Fruit fly (Drosophila melanogaster): Measurements from ENCODE around the gene CG16710.

CG16710 gene

dm6 chr3R:23674369-23674768 is 7.9 kb upstream of the CG16710 start (continued):
- no peak for TF ChIP-seq Blimp-1 (GFP tag; optimal IDR thresholded peaks at IDR 0.05)
- no peak for TF ChIP-seq CG7368 (GFP tag; optimal IDR thresholded peaks at IDR 0.05)
- peak; percentile 35 for TF ChIP-seq OdsH (GFP tag; optimal IDR thresholded peaks at IDR 0.05)
- TF ChIP-seq cyc (GFP tag; optimal IDR thresholded peaks at IDR 0.05): no peak
- TF ChIP-seq svp (GFP tag): peak; percentile 76
- no peak for TF ChIP-seq CG6808 (GFP tag; optimal IDR thresholded peaks at IDR 0.05)
- peak; percentile 35 for TF ChIP-seq pdm3 (GFP tag; optimal IDR thresholded peaks at IDR 0.05)
- TF ChIP-seq CG3919 (GFP tag; optimal IDR thresholded peaks at IDR 0.05): peak; percentile 1
- TF ChIP-seq CG11762 (GFP tag; optimal IDR thresholded peaks at IDR 0.05; ENCODE audit: insufficient read depth): no peak
- TF ChIP-seq CG8119 (GFP tag; IDR thresholded peaks at IDR 0.05): peak; percentile 37; the same call in 1 of the 3 replicates
- no peak for TF ChIP-seq ss (GFP tag; optimal IDR thresholded peaks at IDR 0.05)
- TF ChIP-seq dsx (GFP tag; optimal IDR thresholded peaks at IDR 0.05; ENCODE audit: poor library complexity, severe bottlenecking): no peak
- TF ChIP-seq CG4318 (GFP tag; optimal IDR thresholded peaks at IDR 0.05): no peak
- no peak for TF ChIP-seq CG1621 (tag; optimal IDR thresholded peaks at IDR 0.05)
- no peak for TF ChIP-seq CG10669 (GFP tag; optimal IDR thresholded peaks at IDR 0.05)
- peak; percentile 42 for TF ChIP-seq CG6792 (GFP tag; optimal IDR thresholded peaks at IDR 0.05)
- TF ChIP-seq Eip78C (GFP tag): peak; percentile 86
- peak; percentile 44 for TF ChIP-seq CG34406 (GFP tag; optimal IDR thresholded peaks at IDR 0.05)
- TF ChIP-seq CG31627 (GFP tag; optimal IDR thresholded peaks at IDR 0.05): peak; percentile 24

dm6 chr3R:23675646-23676045 is 6.7 kb upstream of the CG16710 start:
- TF ChIP-seq esn (GFP tag; optimal IDR thresholded peaks at IDR 0.05) (no peak), CG10631 (GFP tag; optimal IDR thresholded peaks at IDR 0.05) (peak; percentile 36), cyc (GFP tag; optimal IDR thresholded peaks at IDR 0.05) (peak; percentile 8), Gug (GFP tag; IDR thresholded peaks at IDR 0.05) (no peak), CG6276 (GFP tag; optimal IDR thresholded peaks at IDR 0.05) (peak; percentile 24), achi (GFP tag; optimal IDR thresholded peaks at IDR 0.05) (peak; percentile 33), Blimp-1 (GFP tag; optimal IDR thresholded peaks at IDR 0.05) (no peak), CG11762 (GFP tag; optimal IDR thresholded peaks at IDR 0.05; ENCODE audit: insufficient read depth) (peak; percentile 10), CG11902 (GFP tag; optimal IDR thresholded peaks at IDR 0.05) (no peak), CG6808 (GFP tag; optimal IDR thresholded peaks at IDR 0.05) (no peak), CG4318 (GFP tag; optimal IDR thresholded peaks at IDR 0.05) (peak; percentile 47), Eip78C (GFP tag) (peak; percentile 78), Sox15 (GFP tag; optimal IDR thresholded peaks at IDR 0.05) (no peak), svp (GFP tag) (no peak), vri (GFP tag; optimal IDR thresholded peaks at IDR 0.05) (no peak), lz (GFP tag; optimal IDR thresholded peaks at IDR 0.05) (no peak), CG16779 (tag; optimal IDR thresholded peaks at IDR 0.05) (no peak), fkh (GFP tag; optimal IDR thresholded peaks at IDR 0.05) (no peak), Eip75B (GFP tag; optimal IDR thresholded peaks at IDR 0.05) (peak; percentile 7), CG1621 (tag; optimal IDR thresholded peaks at IDR 0.05) (no peak), Lpt (GFP tag; optimal IDR thresholded peaks at IDR 0.05) (no peak), Met (GFP tag; optimal IDR thresholded peaks at IDR 0.05) (no peak), OdsH (GFP tag; optimal IDR thresholded peaks at IDR 0.05) (peak; percentile 26), Hr4 (GFP tag; optimal IDR thresholded peaks at IDR 0.05) (peak; percentile 20), CG15336 (GFP tag; IDR thresholded peaks at IDR 0.05) (no peak; the same call in 1 of the 2 replicates), acj6 (GFP tag; optimal IDR thresholded peaks at IDR 0.05) (no peak), Sox14 (GFP tag; optimal IDR thresholded peaks at IDR 0.05) (no peak), CG8119 (GFP tag; IDR thresholded peaks at IDR 0.05) (no peak), fd59A (GFP tag; optimal IDR thresholded peaks at IDR 0.05) (no peak), dac (GFP tag; optimal IDR thresholded peaks at IDR 0.05) (peak; percentile 18), CG3919 (GFP tag; optimal IDR thresholded peaks at IDR 0.05) (peak; percentile 42), dsx (GFP tag; optimal IDR thresholded peaks at IDR 0.05; ENCODE audit: poor library complexity, severe bottlenecking) (no peak), Smox (GFP tag; optimal IDR thresholded peaks at IDR 0.05) (no peak), CG11294 (GFP tag; IDR thresholded peaks at IDR 0.05) (no peak), Hr38 (GFP tag; optimal IDR thresholded peaks at IDR 0.05) (no peak), pdm3 (GFP tag; optimal IDR thresholded peaks at IDR 0.05) (no peak), topi (GFP tag; optimal IDR thresholded peaks at IDR 0.05) (no peak), Ets21C (GFP tag; optimal IDR thresholded peaks at IDR 0.05) (no peak), CG32006 (GFP tag; optimal IDR thresholded peaks at IDR 0.05) (peak; percentile 74), Ets96B (tag; optimal IDR thresholded peaks at IDR 0.05) (no peak), Sox102F (GFP tag; optimal IDR thresholded peaks at IDR 0.05) (no peak), eg (GFP tag; IDR thresholded peaks at IDR 0.05) (no peak; the same call in 2 of the 3 replicates), Eip93F (GFP tag; optimal IDR thresholded peaks at IDR 0.05) (no peak), ss (GFP tag; optimal IDR thresholded peaks at IDR 0.05) (no peak)
